Fruit fly (Drosophila melanogaster) whole organism, embryonic: Measurements from ENCODE around the gene CG8675.

ENCODE experiments used
- BtbVII ChIP-seq: fragments of 200-800 bp; sonication (Bioruptor generic); optimal IDR thresholded peaks from 3 replicates; lab custom pipeline; 2017; ENCODE audit warnings: missing biosample characterization, mild to moderate bottlenecking, missing genetic modification characterization
- CG10979 ChIP-seq: fragments of 200-800 bp; sonication (Bioruptor generic); optimal IDR thresholded peaks from 2 replicates; lab custom pipeline; 2018; ENCODE audit warnings: missing biosample characterization, mild to moderate bottlenecking, missing genetic modification characterization, moderate library complexity
- CG12659 ChIP-seq: fragments of 200-800 bp; sonication (Bioruptor generic); optimal IDR thresholded peaks from 3 replicates; lab custom pipeline; 2017; ENCODE audit warnings: mild to moderate bottlenecking, missing biosample characterization, missing genetic modification reagents, missing genetic modification characterization
- CG14710 ChIP-seq: fragments of 200-800 bp; sonication (Bioruptor generic); optimal IDR thresholded peaks from 3 replicates; lab custom pipeline; 2019; ENCODE audit warnings: missing biosample characterization, mild to moderate bottlenecking, missing genetic modification characterization, moderate library complexity
- CG1647 ChIP-seq: fragments of 200-800 bp; sonication (Bioruptor generic); optimal IDR thresholded peaks from 3 replicates; lab custom pipeline; 2016; ENCODE audit warnings: missing biosample characterization, missing genetic modification characterization
- CG16863 ChIP-seq: fragments of 200-800 bp; sonication (Bioruptor generic); optimal IDR thresholded peaks from 3 replicates; lab custom pipeline; 2016; ENCODE audit warnings: missing biosample characterization, missing genetic modification characterization
- CG17385 ChIP-seq: fragments of 200-800 bp; sonication (Bioruptor generic); optimal IDR thresholded peaks from 3 replicates; lab custom pipeline; 2018; ENCODE audit warnings: missing biosample characterization, mild to moderate bottlenecking, missing genetic modification characterization
- CG18764 ChIP-seq: fragments of 200-800 bp; sonication (Bioruptor generic); optimal IDR thresholded peaks from 3 replicates; lab custom pipeline; 2016; ENCODE audit warnings: missing biosample characterization, missing genetic modification characterization
- CG31365 ChIP-seq: fragments of 200-800 bp; sonication (Bioruptor generic); optimal IDR thresholded peaks from 2 replicates; lab custom pipeline; 2018; ENCODE audit warnings: missing biosample characterization, mild to moderate bottlenecking, missing genetic modification characterization
- CG43689 ChIP-seq: fragments of 200-800 bp; sonication (Bioruptor generic); IDR thresholded peaks from 2 replicates; pipeline ENCODE4 v1.3.6; 2022; ENCODE audit warnings: missing biosample characterization, missing genetic modification characterization
- CG4404 ChIP-seq: fragments of 200-800 bp; sonication (Bioruptor generic); IDR thresholded peaks from 2 replicates; pipeline ENCODE4 v1.3.6; 2022; ENCODE audit warnings: missing biosample characterization, missing genetic modification characterization
- CG5953 ChIP-seq: fragments of 200-800 bp; sonication (Bioruptor generic); IDR thresholded peaks from 2 replicates; pipeline ENCODE4 v1.3.6; 2022; ENCODE audit warnings: missing biosample characterization, missing genetic modification characterization
- CG6272 ChIP-seq: fragments of 200-800 bp; sonication (Bioruptor generic); IDR thresholded peaks from 2 replicates; pipeline ENCODE4 v1.3.6; 2022; ENCODE audit warnings: missing biosample characterization, missing genetic modification characterization
- CG6683 ChIP-seq: fragments of 200-800 bp; sonication (Bioruptor generic); optimal IDR thresholded peaks from 2 replicates; lab custom pipeline; 2017; ENCODE audit warnings: missing biosample characterization, mild to moderate bottlenecking, missing genetic modification characterization, missing genetic modification reagents
- CG6854 ChIP-seq: fragments of 200-800 bp; sonication (Bioruptor generic); optimal IDR thresholded peaks from 3 replicates; lab custom pipeline; 2017; ENCODE audit warnings: missing biosample characterization, mild to moderate bottlenecking, missing genetic modification characterization
- CG9609 ChIP-seq: fragments of 200-800 bp; sonication (Bioruptor generic); optimal IDR thresholded peaks from 3 replicates; lab custom pipeline; 2016; ENCODE audit warnings: missing biosample characterization, missing genetic modification characterization
- CHES-1-like ChIP-seq: fragments of 200-800 bp; sonication (Bioruptor generic); optimal IDR thresholded peaks from 2 replicates; lab custom pipeline; 2016; ENCODE audit warnings: missing biosample characterization, missing genetic modification characterization
- Chrac-16 ChIP-seq: fragments of 200-800 bp; sonication (Bioruptor generic); optimal IDR thresholded peaks from 3 replicates; lab custom pipeline; 2016; ENCODE audit warnings: missing biosample characterization, missing genetic modification characterization
- CoRest ChIP-seq: fragments of 200-800 bp; sonication (Bioruptor generic); optimal IDR thresholded peaks from 3 replicates; lab custom pipeline; 2018; ENCODE audit warnings: missing biosample characterization, mild to moderate bottlenecking, missing genetic modification characterization, moderate library complexity
- GATAe ChIP-seq: fragments of 200-800 bp; sonication (Bioruptor generic); conservative IDR thresholded peaks from 2 replicates; pipeline ENCODE4 v1.3.6; 2022; ENCODE audit warnings: missing biosample characterization, missing genetic modification characterization
- Hr39 ChIP-seq: fragments of >200 bp; optimal IDR thresholded peaks from 2 replicates; lab custom pipeline; 2017
- Hr78 ChIP-seq, 2 experiments: fragments of 200-800 bp in 1 of 2; fragments of >200 bp in 1 of 2; sonication (Bioruptor generic) in 1 of 2; optimal IDR thresholded peaks; 2 replicates each; lab custom pipeline; 2017 to 2019; ENCODE audit warnings: missing biosample characterization in 2 of 2, missing genetic modification characterization in 2 of 2, mild to moderate bottlenecking in 1 of 2, moderate library complexity in 1 of 2
- Mad ChIP-seq: fragments of 200-800 bp; sonication (Bioruptor generic); optimal IDR thresholded peaks from 2 replicates; lab custom pipeline; 2016; ENCODE audit warnings: missing biosample characterization, missing genetic modification characterization
- Max ChIP-seq: fragments of 200-800 bp; sonication (Bioruptor generic); optimal IDR thresholded peaks from 2 replicates; lab custom pipeline; 2016; ENCODE audit warnings: missing biosample characterization, mild to moderate bottlenecking, missing genetic modification characterization
- Mrtf ChIP-seq: fragments of 200-800 bp; sonication (Bioruptor generic); IDR thresholded peaks from 3 replicates; pipeline ENCODE4 v1.3.6; 2022; ENCODE audit warnings: missing biosample characterization, missing genetic modification characterization
- Optix ChIP-seq: fragments of 200-800 bp; sonication (Bioruptor generic); IDR thresholded peaks from 3 replicates; pipeline ENCODE4 v1.3.6; 2022; ENCODE audit warnings: missing biosample characterization, missing genetic modification characterization
- Sox100B ChIP-seq: fragments of 200-800 bp; sonication (Bioruptor generic); optimal IDR thresholded peaks from 3 replicates; lab custom pipeline; 2018; ENCODE audit warnings: missing biosample characterization, mild to moderate bottlenecking, missing genetic modification characterization
- ato ChIP-seq: fragments of 200-800 bp; sonication (Bioruptor generic); IDR thresholded peaks from 2 replicates; pipeline ENCODE4 v1.3.6; 2022; ENCODE audit warnings: missing biosample characterization, missing genetic modification characterization; ENCODE audit not compliant: partially characterized antibody
- dmrt99B ChIP-seq: fragments of 200-800 bp; sonication (Bioruptor generic); optimal IDR thresholded peaks from 2 replicates; lab custom pipeline; 2018; ENCODE audit warnings: missing biosample characterization, mild to moderate bottlenecking, missing genetic modification characterization, moderate library complexity
- fd96Cb ChIP-seq: fragments of 200-800 bp; sonication (Bioruptor generic); optimal IDR thresholded peaks from 2 replicates; lab custom pipeline; 2018; ENCODE audit warnings: missing biosample characterization, mild to moderate bottlenecking, missing genetic modification characterization, moderate library complexity
- ftz-f1 ChIP-seq: fragments of 200-800 bp; sonication (Bioruptor generic); optimal IDR thresholded peaks from 2 replicates; lab custom pipeline; 2016; ENCODE audit warnings: missing biosample characterization, missing genetic modification characterization
- fu2 ChIP-seq: fragments of 200-800 bp; sonication (Bioruptor generic); optimal IDR thresholded peaks from 2 replicates; lab custom pipeline; 2016; ENCODE audit warnings: missing biosample characterization, missing genetic modification characterization
- grn ChIP-seq: fragments of 200-800 bp; sonication (Bioruptor generic); optimal IDR thresholded peaks from 3 replicates; lab custom pipeline; 2017; ENCODE audit warnings: missing biosample characterization, missing genetic modification characterization
- gt ChIP-seq: fragments of 200-800 bp; sonication (Bioruptor generic); IDR thresholded peaks from 2 replicates; pipeline ENCODE4 v1.3.6; 2022; ENCODE audit warnings: missing biosample characterization, missing genetic modification characterization
- hb ChIP-seq: fragments of 200-800 bp; sonication (Bioruptor generic); IDR thresholded peaks from 3 replicates; pipeline ENCODE4 v1.3.6; 2022; ENCODE audit warnings: missing biosample characterization, missing genetic modification characterization; ENCODE audit not compliant: partially characterized antibody
- hkb ChIP-seq, 2 experiments: fragments of 200-800 bp in 1 of 2; fragments of >200 bp in 1 of 2; sonication (Bioruptor generic) in 1 of 2; IDR thresholded peaks in 1 of 2; optimal IDR thresholded peaks in 1 of 2; 2 replicates each; pipeline versions ENCODE4 v1.3.6 to Lab custom; 2017 to 2022; ENCODE audit warnings: missing biosample characterization in 1 of 2, missing genetic modification characterization in 1 of 2
- ind ChIP-seq: fragments of 200-800 bp; sonication (Bioruptor generic); optimal IDR thresholded peaks from 3 replicates; lab custom pipeline; 2016; ENCODE audit warnings: missing biosample characterization, missing genetic modification characterization
- insv ChIP-seq, 2 experiments: fragments of 200-800 bp; sonication (Bioruptor generic); optimal IDR thresholded peaks; 3 replicates each; lab custom pipeline; 2016 to 2018; ENCODE audit warnings: missing biosample characterization in 2 of 2, missing genetic modification characterization in 2 of 2
- inv ChIP-seq: fragments of 200-800 bp; sonication (Bioruptor generic); IDR thresholded peaks from 2 replicates; pipeline ENCODE4 v1.3.6; 2022; ENCODE audit warnings: missing biosample characterization, missing genetic modification characterization; ENCODE audit not compliant: partially characterized antibody
- jigr1 ChIP-seq: fragments of 200-800 bp; sonication (Bioruptor generic); IDR thresholded peaks from 3 replicates; pipeline ENCODE4 v1.3.6; 2022; ENCODE audit warnings: missing biosample characterization, missing genetic modification characterization
- ken ChIP-seq: fragments of 200-800 bp; sonication (Bioruptor generic); IDR thresholded peaks from 3 replicates; pipeline ENCODE4 v1.3.6; 2022; ENCODE audit warnings: missing biosample characterization, missing genetic modification characterization
- mirr ChIP-seq: fragments of 200-800 bp; sonication (Bioruptor generic); optimal IDR thresholded peaks from 3 replicates; lab custom pipeline; 2018; ENCODE audit warnings: missing biosample characterization, mild to moderate bottlenecking, missing genetic modification characterization
- nom ChIP-seq: fragments of 200-800 bp; sonication (Bioruptor generic); optimal IDR thresholded peaks from 2 replicates; lab custom pipeline; 2017; ENCODE audit warnings: missing biosample characterization, missing genetic modification characterization, mild to moderate bottlenecking, moderate library complexity, missing genetic modification reagents
- pita ChIP-seq: fragments of 200-800 bp; sonication (Bioruptor generic); optimal IDR thresholded peaks from 2 replicates; lab custom pipeline; 2017; ENCODE audit warnings: missing biosample characterization, mild to moderate bottlenecking, missing genetic modification characterization
- pum ChIP-seq: fragments of 200-800 bp; sonication (Bioruptor generic); optimal IDR thresholded peaks from 2 replicates; lab custom pipeline; 2016; ENCODE audit warnings: missing biosample characterization, missing genetic modification characterization
- ro ChIP-seq: fragments of 200-800 bp; sonication (Bioruptor generic); IDR thresholded peaks from 2 replicates; pipeline ENCODE4 v1.3.6; 2022; ENCODE audit warnings: missing biosample characterization, missing genetic modification characterization
- sim ChIP-seq: fragments of 200-800 bp; sonication (Bioruptor generic); IDR thresholded peaks from 2 replicates; pipeline ENCODE4 v1.3.6; 2022; ENCODE audit warnings: missing biosample characterization, missing genetic modification characterization
- slou ChIP-seq: fragments of 200-800 bp; sonication (Bioruptor generic); optimal IDR thresholded peaks from 3 replicates; lab custom pipeline; 2016; ENCODE audit warnings: missing biosample characterization, missing genetic modification characterization
- stc ChIP-seq: fragments of 200-800 bp; sonication (Bioruptor generic); IDR thresholded peaks from 2 replicates; pipeline ENCODE4 v1.3.6; 2022; ENCODE audit warnings: missing biosample characterization, missing genetic modification characterization
- tio ChIP-seq: fragments of 200-800 bp; sonication (Bioruptor generic); optimal IDR thresholded peaks from 2 replicates; lab custom pipeline; 2017; ENCODE audit warnings: missing biosample characterization, missing genetic modification characterization, inconsistent platforms
- vfl ChIP-seq: fragments of 200-800 bp; sonication (Bioruptor generic); optimal IDR thresholded peaks from 2 replicates; lab custom pipeline; 2016; ENCODE audit warnings: missing biosample characterization, missing genetic modification characterization

Gene CG8675

dm6 chrX:17293385-17293784, 44.1 kb upstream of the CG8675 start (continued):
- TF ChIP-seq Sox100B (peak; percentile 39), ro (GFP tag; lab: Robert Waterston, UW) (no peak), CoRest (tag; lab: Kevin White, UChicago) (peak; percentile 20), dmrt99B (tag; lab: Kevin White, UChicago) (peak; percentile 64), ken (no peak), CG6683 (GFP tag; lab: Kevin White, UChicago) (peak; percentile 17), CG16863 (GFP tag; lab: Kevin White, UChicago) (no peak), stc (GFP tag; lab: Robert Waterston, UW) (peak; percentile 43; the same call in 1 of the 2 replicates), ato (no peak), insv (GFP tag; optimal IDR thresholded peaks at IDR 0.05; lab: Kevin White, UChicago) (no peak), CG6272 (GFP tag; lab: Robert Waterston, UW) (no peak), fd96Cb (tag; lab: Kevin White, UChicago) (peak; percentile 39), mirr (GFP tag; lab: Kevin White, UChicago) (no peak), CHES-1-like (GFP tag; lab: Kevin White, UChicago) (no peak), ind (GFP tag; lab: Kevin White, UChicago) (peak; percentile 46), Optix (GFP tag; lab: Robert Waterston, UW) (no peak), grn (GFP tag; lab: Kevin White, UChicago) (no peak), Hr78 (GFP tag; optimal IDR thresholded peaks at IDR 0.05; lab: Kevin White, UChicago) (peak in 1 of 2 experiments; percentile 52), Mrtf (GFP tag; lab: Robert Waterston, UW) (no peak; the same call in 2 of the 3 replicates), jigr1 (no peak), pum (GFP tag; lab: Kevin White, UChicago) (no peak), CG18764 (GFP tag; lab: Kevin White, UChicago) (no peak), CG9609 (GFP tag; lab: Kevin White, UChicago) (no peak), CG6854 (GFP tag; lab: Kevin White, UChicago) (no peak), sim (GFP tag; lab: Robert Waterston, UW) (no peak), hkb (optimal IDR thresholded peaks at IDR 0.05; lab: Kevin White, UChicago) (no peak), hkb (GFP tag; IDR thresholded peaks at IDR 0.05; lab: Robert Waterston, UW) (no peak), CG10979 (tag; lab: Kevin White, UChicago) (peak; percentile 52), ftz-f1 (no peak), Mad (GFP tag; lab: Kevin White, UChicago) (no peak), vfl (no peak), CG43689 (GFP tag; lab: Robert Waterston, UW) (no peak), BtbVII (GFP tag; lab: Kevin White, UChicago) (no peak), fu2 (no peak), inv (GFP tag; lab: Robert Waterston, UW) (no peak), CG1647 (no peak), CG12659 (GFP tag; lab: Kevin White, UChicago) (peak; percentile 6), nom (GFP tag; lab: Kevin White, UChicago) (no peak), Chrac-16 (GFP tag; lab: Kevin White, UChicago) (peak; percentile 27), CG31365 (tag; lab: Kevin White, UChicago) (no peak), tio (GFP tag; lab: Kevin White, UChicago) (peak; percentile 37), Hr39 (lab: Kevin White, UChicago) (no peak), pita (GFP tag; lab: Kevin White, UChicago) (no peak), CG4404 (GFP tag; lab: Robert Waterston, UW) (0 out of 2 replicates have a peak, but pooled peaks have one; percentile 19), CG5953 (GFP tag; lab: Robert Waterston, UW) (0 out of 2 replicates have a peak, but pooled peaks have one; percentile 26), Max (GFP tag; lab: Kevin White, UChicago) (peak; percentile 19), gt (GFP tag; lab: Robert Waterston, UW) (no peak), hb (no peak), CG17385 (peak; percentile 25), CG14710 (tag; lab: Kevin White, UChicago) (peak; percentile 48), slou (GFP tag; lab: Kevin White, UChicago) (peak; percentile 12), GATAe (no peak)
